Fruit fly (Drosophila melanogaster) whole organism, wandering third instar larva: ENCODE results near the gene CG31898.

Source experiments
- Abd-B ChIP-seq: fragments of >200 bp; optimal IDR thresholded peaks from 2 replicates; lab custom pipeline; 2017; ENCODE audit warnings: missing biosample characterization, missing genetic modification characterization
- Dfd ChIP-seq: fragments of >200 bp; optimal IDR thresholded peaks from 2 replicates; lab custom pipeline; 2017; ENCODE audit warnings: missing biosample characterization, missing genetic modification characterization
- HLH106 ChIP-seq: fragments of 200-800 bp; optimal IDR thresholded peaks from 3 replicates; lab custom pipeline; 2019; ENCODE audit warnings: missing biosample characterization, mild to moderate bottlenecking, missing genetic modification characterization, moderate library complexity
- Hr78 ChIP-seq: fragments of >200 bp; optimal IDR thresholded peaks from 2 replicates; lab custom pipeline; 2017; ENCODE audit warnings: missing biosample characterization, missing genetic modification characterization
- br ChIP-seq: fragments of 200-800 bp; sonication (Bioruptor generic); optimal IDR thresholded peaks from 2 replicates; lab custom pipeline; 2016; ENCODE audit warnings: missing biosample characterization, missing genetic modification characterization
- brk ChIP-seq: fragments of 200-800 bp; sonication (Bioruptor generic); optimal IDR thresholded peaks from 2 replicates; lab custom pipeline; 2016; ENCODE audit warnings: missing biosample characterization, mild to moderate bottlenecking, missing genetic modification characterization
- ey ChIP-seq: fragments of 200-800 bp; sonication (Bioruptor generic); optimal IDR thresholded peaks from 2 replicates; lab custom pipeline; 2016; ENCODE audit warnings: missing biosample characterization, missing genetic modification characterization
- fru ChIP-seq: fragments of 200-800 bp; sonication (Bioruptor generic); optimal IDR thresholded peaks from 3 replicates; lab custom pipeline; 2016; ENCODE audit warnings: missing biosample characterization, mild to moderate bottlenecking, missing genetic modification characterization

DNA sequence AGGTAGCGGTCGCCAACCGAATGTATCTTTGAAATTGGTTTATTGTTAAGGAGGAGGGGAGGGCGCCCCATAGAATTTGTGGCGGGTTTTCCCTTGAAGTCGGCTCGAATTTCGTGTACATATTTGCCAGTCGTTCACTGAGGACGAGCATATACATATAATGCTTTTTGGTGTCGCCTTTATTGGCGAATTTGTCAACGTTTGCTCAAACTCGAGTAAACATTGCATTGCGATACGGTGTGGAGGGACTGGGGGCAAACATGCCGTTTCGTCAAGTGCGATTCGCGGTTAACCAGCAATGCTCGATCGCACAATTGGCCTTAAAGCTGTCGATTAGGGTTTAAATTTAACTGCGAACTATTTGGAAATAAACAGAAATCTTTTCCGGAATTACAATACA lies 17.3 kb downstream of the CG31898 start:
- TF ChIP-seq Dfd (no peak), Abd-B (GFP tag; lab: Kevin White, UChicago) (no peak), ey (no peak), brk (no peak), Hr78 (GFP tag; lab: Kevin White, UChicago) (no peak), fru (no peak), HLH106 (peak; percentile 5), br (no peak)
